Worm (Caenorhabditis elegans) whole organism, L3 larva: ENCODE measurements around the gene C44H4.6.

Experiments used
- R02D3.7 ChIP-seq: fragments of 150-350 bp; optimal IDR thresholded peaks from 2 replicates; lab custom pipeline; 2014; ENCODE audit warnings: missing biosample characterization, missing genetic modification characterization
- aly-2 ChIP-seq: fragments of 150-350 bp; optimal IDR thresholded peaks from 2 replicates; lab custom pipeline; 2014; ENCODE audit warnings: missing biosample characterization, missing genetic modification characterization
- ceh-28 ChIP-seq: fragments of 150-350 bp; optimal IDR thresholded peaks from 2 replicates; lab custom pipeline; 2014; ENCODE audit warnings: missing biosample characterization, missing genetic modification reagents, missing genetic modification characterization
- ceh-9 ChIP-seq: sonication (generic microtip); optimal IDR thresholded peaks from 2 replicates; lab custom pipeline; 2018; ENCODE audit warnings: missing biosample characterization, missing genetic modification characterization
- egl-5 ChIP-seq: fragments of 150-350 bp; optimal IDR thresholded peaks from 2 replicates; lab custom pipeline; 2017; ENCODE audit warnings: missing biosample characterization, missing genetic modification reagents, missing genetic modification characterization, inconsistent platforms
- elt-1 ChIP-seq: fragments of 150-350 bp; optimal IDR thresholded peaks from 2 replicates; lab custom pipeline; 2014; ENCODE audit warnings: missing biosample characterization, missing genetic modification characterization
- elt-2 ChIP-seq: sonication (generic microtip); optimal IDR thresholded peaks from 2 replicates; lab custom pipeline; 2016; ENCODE audit warnings: missing genetic modification reagents, mild to moderate bottlenecking, missing genetic modification characterization, missing compliant biosample characterization
- elt-3 ChIP-seq, 3 experiments: fragments of 150-350 bp in 1 of 3; sonication (generic microtip) in 2 of 3; optimal IDR thresholded peaks; 2 replicates in 2 of 3; 4 replicates in 1 of 3; lab custom pipeline; 2014 to 2017; ENCODE audit warnings: missing biosample characterization in 3 of 3, missing genetic modification characterization in 3 of 3
- eor-1 ChIP-seq, 2 experiments: fragments of 150-350 bp; optimal IDR thresholded peaks; 2 replicates each; lab custom pipeline; 2014 to 2018; ENCODE audit warnings: missing biosample characterization in 2 of 2, missing genetic modification characterization in 2 of 2
- fos-1 ChIP-seq: fragments of 150-350 bp; optimal IDR thresholded peaks from 2 replicates; lab custom pipeline; 2014; ENCODE audit warnings: missing biosample characterization, missing genetic modification characterization
- hmg-11 ChIP-seq: sonication (generic microtip); optimal IDR thresholded peaks from 2 replicates; lab custom pipeline; 2016; ENCODE audit warnings: missing genetic modification characterization, missing compliant biosample characterization
- jun-1 ChIP-seq: fragments of 150-350 bp; optimal IDR thresholded peaks from 2 replicates; lab custom pipeline; 2014; ENCODE audit warnings: missing biosample characterization, missing genetic modification reagents, missing genetic modification characterization
- lin-15B ChIP-seq: fragments of 150-350 bp; optimal IDR thresholded peaks from 2 replicates; lab custom pipeline; 2014; ENCODE audit warnings: missing biosample characterization, missing genetic modification characterization
- lin-39 ChIP-seq: fragments of 150-350 bp; optimal IDR thresholded peaks from 2 replicates; lab custom pipeline; 2018; ENCODE audit warnings: missing biosample characterization, missing genetic modification reagents, missing genetic modification characterization
- mml-1 ChIP-seq: fragments of 150-350 bp; sonication (generic microtip); optimal IDR thresholded peaks from 3 replicates; lab custom pipeline; 2014; ENCODE audit warnings: missing biosample characterization, missing genetic modification characterization
- nhr-11 ChIP-seq: fragments of 150-350 bp; optimal IDR thresholded peaks from 2 replicates; lab custom pipeline; 2014; ENCODE audit warnings: missing biosample characterization, missing genetic modification characterization
- nhr-12 ChIP-seq: fragments of 150-350 bp; optimal IDR thresholded peaks from 2 replicates; lab custom pipeline; 2014; ENCODE audit warnings: missing biosample characterization, missing genetic modification characterization
- nhr-23 ChIP-seq: fragments of 150-350 bp; optimal IDR thresholded peaks from 2 replicates; lab custom pipeline; 2014; ENCODE audit warnings: missing biosample characterization, missing genetic modification reagents, missing genetic modification characterization
- nhr-237 ChIP-seq: fragments of 150-350 bp; optimal IDR thresholded peaks from 2 replicates; lab custom pipeline; 2014; ENCODE audit warnings: missing biosample characterization, missing genetic modification characterization
- nhr-25 ChIP-seq: sonication (generic microtip); optimal IDR thresholded peaks from 2 replicates; lab custom pipeline; 2017; ENCODE audit warnings: missing biosample characterization, missing genetic modification characterization
- nhr-43 ChIP-seq: sonication (generic microtip); optimal IDR thresholded peaks from 2 replicates; lab custom pipeline; 2016; ENCODE audit warnings: mild to moderate bottlenecking, missing genetic modification characterization, missing compliant biosample characterization; ENCODE audit not compliant: poor library complexity, severe bottlenecking
- nhr-67 ChIP-seq: fragments of 150-350 bp; optimal IDR thresholded peaks from 2 replicates; lab custom pipeline; 2014; ENCODE audit warnings: missing biosample characterization, missing genetic modification characterization
- nhr-76 ChIP-seq: fragments of 150-350 bp; sonication (generic microtip); optimal IDR thresholded peaks from 5 replicates; lab custom pipeline; 2014; ENCODE audit warnings: missing biosample characterization, missing genetic modification characterization
- nhr-77 ChIP-seq: fragments of 150-350 bp; optimal IDR thresholded peaks from 2 replicates; lab custom pipeline; 2014; ENCODE audit warnings: missing biosample characterization, missing genetic modification characterization
- pha-4 ChIP-seq: fragments of 150-350 bp; optimal IDR thresholded peaks from 2 replicates; lab custom pipeline; 2014; ENCODE audit warnings: missing biosample characterization, missing genetic modification reagents, missing genetic modification characterization
- pqm-1 ChIP-seq: fragments of 150-350 bp; optimal IDR thresholded peaks from 2 replicates; lab custom pipeline; 2017; ENCODE audit warnings: missing biosample characterization, missing genetic modification characterization, inconsistent platforms
- sea-2 ChIP-seq: fragments of 150-350 bp; sonication (generic microtip); optimal IDR thresholded peaks from 4 replicates; lab custom pipeline; 2014; ENCODE audit warnings: missing biosample characterization, missing genetic modification reagents, missing genetic modification characterization
- snpc-4 ChIP-seq: fragments of 150-350 bp; optimal IDR thresholded peaks from 2 replicates; lab custom pipeline; 2014; ENCODE audit warnings: missing biosample characterization, missing genetic modification characterization
- ztf-11 ChIP-seq: fragments of 150-350 bp; optimal IDR thresholded peaks from 2 replicates; lab custom pipeline; 2014; ENCODE audit warnings: missing biosample characterization, missing genetic modification characterization

C44H4.6 gene

ce11 chrX:14575920-14576319 is 23.2 kb downstream of the C44H4.6 start (continued):
- no peak for TF ChIP-seq nhr-76 (tag; lab: Kevin White, UChicago)

DNA sequence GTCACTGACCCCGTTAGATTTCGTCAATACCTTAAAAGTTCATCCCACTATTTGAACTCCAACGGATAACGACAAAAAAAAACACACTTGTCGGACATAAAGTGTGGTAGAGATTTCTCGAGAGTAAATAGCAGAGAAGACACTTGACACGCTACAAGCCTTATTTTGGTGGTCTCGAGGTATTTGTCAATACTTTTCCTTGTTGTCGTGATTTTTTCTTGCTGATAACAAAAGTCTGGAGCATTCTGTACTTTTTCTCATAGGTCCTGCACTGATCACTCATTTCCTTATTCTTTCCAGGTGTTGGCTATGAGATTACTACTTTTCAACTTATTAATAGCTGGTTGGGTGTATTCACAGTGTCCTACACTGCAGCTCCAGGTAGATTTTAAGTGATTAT is 26.7 kb downstream of the C44H4.6 start, which contains the start of gene lron-1:
Gene lron-1, plus strand, starts transcription at position 301 of the 400 bp plus-strand sequence.
- peak; percentile 39 for TF ChIP-seq pha-4 (tag; lab: Kevin White, UChicago)
- no peak for TF ChIP-seq lin-39 (tag; lab: Kevin White, UChicago)

DNA sequence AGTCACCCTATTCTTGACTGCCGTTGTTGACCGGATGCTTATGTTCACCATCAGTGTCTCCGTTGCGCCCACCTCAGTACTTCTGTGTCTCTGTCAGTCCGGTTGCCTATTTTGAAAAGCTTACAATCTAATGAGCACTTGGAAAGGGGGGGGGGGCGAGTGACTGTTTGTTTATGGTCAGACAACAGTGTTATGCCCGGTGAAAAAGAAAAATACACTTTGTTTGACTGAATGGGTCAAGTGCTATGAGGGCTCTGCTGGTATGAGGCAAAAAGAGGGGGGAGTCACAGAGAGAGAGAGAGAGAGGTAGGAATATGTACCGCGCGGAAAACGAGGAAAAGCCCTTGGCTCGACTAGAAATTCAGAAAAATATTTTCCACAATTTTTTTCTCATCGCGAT is 27.9 kb downstream of the C44H4.6 start:
- TF ChIP-seq pha-4 (tag; lab: Kevin White, UChicago) (peak; percentile 15), ceh-28 (tag; lab: Kevin White, UChicago) (no peak)
- TF ChIP-seq, all 47 proteins: peak for 1

DNA sequence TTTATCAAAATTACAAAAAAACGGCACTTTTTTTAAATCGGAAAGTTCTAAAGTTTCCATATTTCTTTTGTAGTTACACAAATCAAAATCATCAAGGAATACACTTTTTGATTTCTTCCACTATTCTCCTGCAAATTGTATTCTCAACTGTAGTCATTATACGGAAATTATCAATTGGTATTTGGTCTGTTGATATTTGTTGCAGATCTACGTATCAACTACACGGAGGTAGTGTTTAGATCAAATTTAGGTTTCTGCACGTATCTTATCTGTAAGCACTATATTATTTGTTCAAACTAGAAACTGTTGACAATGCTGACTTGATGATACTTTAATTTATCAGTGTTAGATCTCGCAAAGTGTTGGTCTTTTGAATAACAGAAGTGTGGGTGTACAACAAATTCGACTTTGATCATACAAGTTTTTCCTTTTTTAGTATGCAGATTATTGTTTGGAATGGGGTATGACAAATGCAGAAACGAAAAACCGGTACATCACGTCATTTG is 30.8 kb downstream of the C44H4.6 start:
- TF ChIP-seq aly-2 (tag; lab: Kevin White, UChicago) (no peak), lin-39 (tag; lab: Kevin White, UChicago) (no peak), nhr-11 (tag; lab: Kevin White, UChicago) (no peak), nhr-76 (tag; lab: Kevin White, UChicago) (no peak), nhr-237 (tag; lab: Kevin White, UChicago) (no peak), elt-1 (no peak), nhr-25 (tag; lab: Kevin White, UChicago) (peak; percentile 13), elt-3 (tag; optimal IDR thresholded peaks at IDR 0.05; lab: Kevin White, UChicago) (no peak), eor-1 (tag; optimal IDR thresholded peaks at IDR 0.05; lab: Kevin White, UChicago) (no peak), elt-2 (tag; lab: Kevin White, UChicago) (peak; percentile 9), ztf-11 (no peak), sea-2 (GFP tag; lab: Kevin White, UChicago) (no peak), snpc-4 (no peak), pqm-1 (tag; lab: Kevin White, UChicago) (peak; percentile 65), nhr-23 (no peak), nhr-77 (tag; lab: Kevin White, UChicago) (no peak), lin-15B (tag; lab: Kevin White, UChicago) (no peak)
- TF ChIP-seq, all 47 proteins: peak for 3

- TF ChIP-seq lin-15B (tag; lab: Kevin White, UChicago) (no peak), pqm-1 (tag; lab: Kevin White, UChicago) (no peak), egl-5 (peak; percentile 16), jun-1 (no peak), nhr-23 (peak; percentile 6), eor-1 (tag; optimal IDR thresholded peaks at IDR 0.05; lab: Kevin White, UChicago) (no peak), nhr-43 (no peak), hmg-11 (no peak)
- TF ChIP-seq, all 47 proteins: peak for 2
These were observed 33.1 kb downstream of the C44H4.6 start for ce11 chrX:14566047-14566446.

DNA sequence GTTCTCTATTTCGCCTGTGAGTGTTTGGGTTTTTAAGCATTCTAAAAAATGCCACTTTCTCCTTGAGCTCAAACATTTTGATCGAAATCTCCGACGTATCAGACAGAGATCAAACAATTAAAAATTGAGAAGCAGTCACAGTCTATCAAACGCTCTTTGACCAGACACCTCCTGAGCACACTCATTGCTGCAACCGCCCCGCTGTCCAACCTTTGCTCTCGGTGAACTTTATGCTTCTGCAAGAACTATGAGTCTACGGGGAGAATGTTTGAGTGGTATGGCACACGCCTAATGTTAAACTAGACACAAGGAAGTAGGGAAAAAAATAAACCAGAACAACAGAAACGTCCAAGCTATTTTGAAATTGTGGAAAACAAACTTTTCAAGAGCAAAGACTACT is 33.9 kb downstream of the C44H4.6 start:
- TF ChIP-seq lin-39 (tag; lab: Kevin White, UChicago) (peak; percentile 9), hmg-11 (no peak), mml-1 (no peak)

ce11 chrX:14563818-14564217 is 35.3 kb downstream of the C44H4.6 start:
- TF ChIP-seq nhr-25 (tag; lab: Kevin White, UChicago) (peak; percentile 1), ztf-11 (no peak), fos-1 (tag; lab: Kevin White, UChicago) (no peak), pha-4 (tag; lab: Kevin White, UChicago) (peak; percentile 8), R02D3.7 (tag; lab: Kevin White, UChicago) (no peak), ceh-28 (tag; lab: Kevin White, UChicago) (no peak), nhr-67 (tag; lab: Kevin White, UChicago) (no peak), ceh-9 (tag; lab: Kevin White, UChicago) (no peak), nhr-12 (tag; lab: Kevin White, UChicago) (no peak)
